Worm (Caenorhabditis elegans) whole organism, L2 larva: Measurements from ENCODE around the gene nas-17.

Source experiments
- C34F6.9 ChIP-seq: fragments of 150-350 bp; optimal IDR thresholded peaks from 2 replicates; lab custom pipeline; 2014; ENCODE audit warnings: missing biosample characterization, missing genetic modification characterization
- F13H6.1 ChIP-seq: sonication (generic microtip); optimal IDR thresholded peaks from 2 replicates; lab custom pipeline; 2016; ENCODE audit warnings: missing genetic modification characterization, missing compliant biosample characterization
- Y55F3AM.14 ChIP-seq: fragments of 200-800 bp; sonication (Bioruptor generic); optimal IDR thresholded peaks from 2 replicates; lab custom pipeline; 2018; ENCODE audit warnings: mild to moderate bottlenecking, missing genetic modification characterization, missing compliant biosample characterization
- ZK546.5 ChIP-seq: sonication (generic microtip); optimal IDR thresholded peaks from 2 replicates; lab custom pipeline; 2017; ENCODE audit warnings: missing biosample characterization, missing genetic modification characterization
- alr-1 ChIP-seq: fragments of 150-350 bp; optimal IDR thresholded peaks from 2 replicates; lab custom pipeline; 2014; ENCODE audit warnings: missing biosample characterization, missing genetic modification characterization
- blmp-1 ChIP-seq: sonication (generic microtip); optimal IDR thresholded peaks from 2 replicates; lab custom pipeline; 2017; ENCODE audit warnings: missing genetic modification characterization, mild to moderate bottlenecking, missing compliant biosample characterization, antibody characterized with exemption, moderate library complexity; ENCODE audit not compliant: insufficient read depth
- ceh-16 ChIP-seq: fragments of 150-350 bp; optimal IDR thresholded peaks from 2 replicates; lab custom pipeline; 2014; ENCODE audit warnings: missing biosample characterization, missing genetic modification characterization
- ceh-82 ChIP-seq: fragments of 150-350 bp; optimal IDR thresholded peaks from 2 replicates; lab custom pipeline; 2014; ENCODE audit warnings: missing biosample characterization, missing genetic modification characterization
- crh-2 ChIP-seq: sonication (generic microtip); optimal IDR thresholded peaks from 2 replicates; lab custom pipeline; 2017; ENCODE audit warnings: missing biosample characterization, missing genetic modification characterization
- dmd-4 ChIP-seq: sonication (generic microtip); optimal IDR thresholded peaks from 2 replicates; lab custom pipeline; 2017; ENCODE audit warnings: missing biosample characterization, missing genetic modification characterization
- egl-27 ChIP-seq: sonication (generic microtip); optimal IDR thresholded peaks from 3 replicates; lab custom pipeline; 2017; ENCODE audit warnings: missing biosample characterization, missing genetic modification reagents, missing genetic modification characterization
- elt-3 ChIP-seq: sonication (generic microtip); optimal IDR thresholded peaks from 2 replicates; lab custom pipeline; 2017; ENCODE audit warnings: missing biosample characterization, missing genetic modification characterization
- fos-1 ChIP-seq: fragments of 150-350 bp; optimal IDR thresholded peaks from 2 replicates; lab custom pipeline; 2014; ENCODE audit warnings: missing biosample characterization, missing genetic modification characterization
- gmeb-1 ChIP-seq: fragments of 150-350 bp; optimal IDR thresholded peaks from 2 replicates; lab custom pipeline; 2014; ENCODE audit warnings: missing biosample characterization, missing genetic modification characterization
- lin-13 ChIP-seq: fragments of 150-350 bp; optimal IDR thresholded peaks from 2 replicates; lab custom pipeline; 2014; ENCODE audit warnings: missing biosample characterization, missing genetic modification reagents, missing genetic modification characterization
- lin-39 ChIP-seq: fragments of 150-350 bp; optimal IDR thresholded peaks from 2 replicates; lab custom pipeline; 2014; ENCODE audit warnings: missing biosample characterization, missing genetic modification reagents, missing genetic modification characterization
- mbf-1 ChIP-seq: sonication (generic microtip); optimal IDR thresholded peaks from 2 replicates; lab custom pipeline; 2017; ENCODE audit warnings: missing biosample characterization, missing genetic modification characterization
- mdl-1 ChIP-seq, 2 experiments: fragments of 150-350 bp in 1 of 2; sonication (generic microtip) in 1 of 2; optimal IDR thresholded peaks; 2 replicates each; lab custom pipeline; 2017; ENCODE audit warnings: missing biosample characterization in 2 of 2, missing genetic modification characterization in 2 of 2
- nhr-10 ChIP-seq: sonication (generic microtip); optimal IDR thresholded peaks from 2 replicates; lab custom pipeline; 2017; ENCODE audit warnings: missing biosample characterization, missing genetic modification characterization
- nhr-11 ChIP-seq: fragments of 150-350 bp; optimal IDR thresholded peaks from 2 replicates; lab custom pipeline; 2014; ENCODE audit warnings: missing biosample characterization, missing genetic modification characterization
- nhr-12 ChIP-seq: fragments of 150-350 bp; optimal IDR thresholded peaks from 2 replicates; lab custom pipeline; 2014; ENCODE audit warnings: missing biosample characterization, missing genetic modification characterization
- nhr-129 ChIP-seq: fragments of 150-350 bp; optimal IDR thresholded peaks from 2 replicates; lab custom pipeline; 2014; ENCODE audit warnings: missing biosample characterization, missing genetic modification characterization
- nhr-21 ChIP-seq: fragments of 150-350 bp; optimal IDR thresholded peaks from 2 replicates; lab custom pipeline; 2014; ENCODE audit warnings: missing biosample characterization, missing genetic modification characterization
- nhr-23 ChIP-seq: fragments of 150-350 bp; optimal IDR thresholded peaks from 2 replicates; lab custom pipeline; 2014; ENCODE audit warnings: missing biosample characterization, missing genetic modification reagents, missing genetic modification characterization
- nhr-237 ChIP-seq: fragments of 150-350 bp; optimal IDR thresholded peaks from 2 replicates; lab custom pipeline; 2014; ENCODE audit warnings: missing biosample characterization, missing genetic modification characterization
- nhr-25 ChIP-seq: fragments of 150-350 bp; sonication (generic microtip); optimal IDR thresholded peaks from 3 replicates; lab custom pipeline; 2014; ENCODE audit warnings: missing biosample characterization, missing genetic modification characterization
- nhr-6 ChIP-seq: fragments of 150-350 bp; optimal IDR thresholded peaks from 2 replicates; lab custom pipeline; 2014; ENCODE audit warnings: missing biosample characterization, missing genetic modification characterization
- nhr-77 ChIP-seq: fragments of 150-350 bp; optimal IDR thresholded peaks from 2 replicates; lab custom pipeline; 2014; ENCODE audit warnings: missing biosample characterization, missing genetic modification characterization
- skn-1 ChIP-seq: sonication (generic microtip); optimal IDR thresholded peaks from 2 replicates; lab custom pipeline; 2017; ENCODE audit warnings: missing biosample characterization, missing genetic modification characterization
- sma-3 ChIP-seq: sonication (generic microtip); optimal IDR thresholded peaks from 2 replicates; lab custom pipeline; 2016; ENCODE audit warnings: missing genetic modification reagents, missing genetic modification characterization, missing compliant biosample characterization
- sma-9 ChIP-seq, 2 experiments: fragments of 150-350 bp in 1 of 2; sonication (generic microtip) in 1 of 2; optimal IDR thresholded peaks; 2 replicates each; lab custom pipeline; 2014 to 2016; ENCODE audit warnings: missing genetic modification characterization in 2 of 2, mild to moderate bottlenecking in 1 of 2, missing biosample characterization in 1 of 2, missing compliant biosample characterization in 1 of 2, missing genetic modification reagents in 1 of 2, moderate library complexity in 1 of 2
- snpc-4 ChIP-seq: fragments of 150-350 bp; optimal IDR thresholded peaks from 2 replicates; lab custom pipeline; 2014; ENCODE audit warnings: missing biosample characterization, missing genetic modification characterization
- unc-39 ChIP-seq: fragments of 150-350 bp; optimal IDR thresholded peaks from 2 replicates; lab custom pipeline; 2014; ENCODE audit warnings: missing biosample characterization, missing genetic modification characterization
- unc-55 ChIP-seq: fragments of 150-350 bp; sonication (generic microtip); optimal IDR thresholded peaks from 3 replicates; lab custom pipeline; 2014; ENCODE audit warnings: missing biosample characterization, missing genetic modification reagents, missing genetic modification characterization
- unc-62 ChIP-seq: fragments of 150-350 bp; optimal IDR thresholded peaks from 2 replicates; lab custom pipeline; 2014; ENCODE audit warnings: missing biosample characterization, missing genetic modification reagents, missing genetic modification characterization
- ztf-1 ChIP-seq: fragments of 200-800 bp; sonication (Bioruptor generic); conservative IDR thresholded peaks from 2 replicates; pipeline ENCODE4 v1.3.6; 2022; ENCODE audit warnings: missing genetic modification characterization, missing compliant biosample characterization
- ztf-4 ChIP-seq: fragments of 150-350 bp; optimal IDR thresholded peaks from 2 replicates; lab custom pipeline; 2014; ENCODE audit warnings: missing biosample characterization, missing genetic modification characterization

The nas-17 gene

DNA sequence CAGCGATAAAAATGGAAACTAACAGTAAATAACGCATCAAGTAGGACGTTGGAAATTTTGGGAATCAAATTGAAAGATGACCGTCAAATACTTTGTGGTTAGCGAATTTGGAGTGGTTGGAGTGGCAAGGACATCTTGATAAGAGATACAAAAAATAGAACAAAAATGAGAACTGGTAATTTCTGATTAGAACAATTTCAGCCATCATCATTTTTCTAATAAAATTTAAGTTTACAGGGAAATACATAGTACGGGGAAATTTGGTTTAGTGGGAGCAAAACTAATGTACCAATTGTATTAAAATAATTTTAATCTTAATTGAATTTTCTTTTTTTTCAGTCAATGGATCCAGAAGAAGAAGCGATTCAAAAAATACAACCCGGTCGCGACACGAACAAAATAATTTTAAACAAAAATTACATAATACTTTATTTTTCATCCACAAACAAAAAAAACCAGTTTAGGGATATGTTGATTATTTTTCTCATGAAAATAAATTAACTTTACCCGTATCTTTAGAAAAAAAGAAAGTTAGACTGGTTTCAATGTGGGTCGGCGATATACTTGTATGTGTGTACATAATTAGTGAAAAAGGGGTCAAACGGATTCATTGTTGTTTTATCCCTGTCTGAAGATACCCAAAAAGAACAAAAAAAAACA, 12.3 kb downstream of the nas-17 start, which contains the start of the genes K03B8.8 and grl-3:
K03B8.8 (minus strand) TSS at position 101 of the 660 bp plus-strand sequence.
grl-3 (plus strand) TSS at position 610 of the 660 bp plus-strand sequence.
- TF ChIP-seq nhr-23 (tag; lab: Kevin White, UChicago) (no peak), ztf-1 (no peak), nhr-77 (tag; lab: Kevin White, UChicago) (no peak), nhr-25 (tag; lab: Kevin White, UChicago) (no peak), mdl-1 (tag; optimal IDR thresholded peaks at IDR 0.05; lab: Kevin White, UChicago) (no peak), ZK546.5 (tag; lab: Kevin White, UChicago) (no peak), unc-39 (no peak), gmeb-1 (tag; lab: Kevin White, UChicago) (no peak), Y55F3AM.14 (GFP tag; lab: Kevin White, UChicago) (no peak), lin-39 (tag; lab: Kevin White, UChicago) (no peak), crh-2 (no peak), nhr-237 (tag; lab: Kevin White, UChicago) (no peak), F13H6.1 (tag; lab: Kevin White, UChicago) (no peak), mbf-1 (no peak), skn-1 (no peak), blmp-1 (tag; lab: Kevin White, UChicago) (no peak)

- peak; percentile 48 for TF ChIP-seq nhr-129 (tag; lab: Kevin White, UChicago)
- TF ChIP-seq egl-27 (tag; lab: Kevin White, UChicago) = peak; percentile 15
- TF ChIP-seq sma-3 (GFP tag; lab: Kevin White, UChicago) = peak; percentile 65
- TF ChIP-seq nhr-25 (tag; lab: Kevin White, UChicago) = no peak
- peak; percentile 61 for TF ChIP-seq fos-1
- TF ChIP-seq snpc-4 (tag; lab: Kevin White, UChicago) = peak; percentile 65
- no peak for TF ChIP-seq unc-62 (GFP tag; lab: Kevin White, UChicago)
- peak; percentile 63 for TF ChIP-seq sma-9 (GFP tag; optimal IDR thresholded peaks at IDR 0.05; lab: Kevin White, UChicago)
- TF ChIP-seq sma-9 (tag; optimal IDR thresholded peaks at IDR 0.05; lab: Kevin White, UChicago) = no peak
- TF ChIP-seq crh-2 = peak; percentile 40
- peak; percentile 13 for TF ChIP-seq nhr-21
These were observed 13.4 kb downstream of the nas-17 start for ce11 chrV:11412125-11412524.

- TF ChIP-seq nhr-6 = no peak
- TF ChIP-seq ZK546.5 (tag; lab: Kevin White, UChicago) = no peak
- no peak for TF ChIP-seq nhr-25 (tag; lab: Kevin White, UChicago)
- TF ChIP-seq nhr-23 (tag; lab: Kevin White, UChicago) = no peak
- TF ChIP-seq Y55F3AM.14 (GFP tag; lab: Kevin White, UChicago) = no peak
- TF ChIP-seq unc-55 (GFP tag; lab: Kevin White, UChicago) = no peak
- no peak for TF ChIP-seq sma-9 (GFP tag; optimal IDR thresholded peaks at IDR 0.05; lab: Kevin White, UChicago)
- TF ChIP-seq sma-9 (tag; optimal IDR thresholded peaks at IDR 0.05; lab: Kevin White, UChicago) = no peak
- TF ChIP-seq gmeb-1 (tag; lab: Kevin White, UChicago) = no peak
- TF ChIP-seq ceh-82 (tag; lab: Kevin White, UChicago) = no peak
- no peak for TF ChIP-seq nhr-10 (tag; lab: Kevin White, UChicago)
- TF ChIP-seq C34F6.9 (tag; lab: Kevin White, UChicago) = no peak
- no peak for TF ChIP-seq dmd-4 (tag; lab: Kevin White, UChicago)
- TF ChIP-seq ceh-16 (tag; lab: Kevin White, UChicago) = no peak
- no peak for TF ChIP-seq alr-1
- no peak for TF ChIP-seq nhr-21
- TF ChIP-seq lin-13 (GFP tag; lab: Kevin White, UChicago) = no peak
- no peak for TF ChIP-seq nhr-12 (tag; lab: Kevin White, UChicago)
- TF ChIP-seq, all 48 proteins: peak for 0
These were observed 16.3 kb downstream of the nas-17 start, which contains the start of gene deg-3 for ce11 chrV:11415059-11415458. deg-3 (minus strand) TSS chrV:11415159.

DNA sequence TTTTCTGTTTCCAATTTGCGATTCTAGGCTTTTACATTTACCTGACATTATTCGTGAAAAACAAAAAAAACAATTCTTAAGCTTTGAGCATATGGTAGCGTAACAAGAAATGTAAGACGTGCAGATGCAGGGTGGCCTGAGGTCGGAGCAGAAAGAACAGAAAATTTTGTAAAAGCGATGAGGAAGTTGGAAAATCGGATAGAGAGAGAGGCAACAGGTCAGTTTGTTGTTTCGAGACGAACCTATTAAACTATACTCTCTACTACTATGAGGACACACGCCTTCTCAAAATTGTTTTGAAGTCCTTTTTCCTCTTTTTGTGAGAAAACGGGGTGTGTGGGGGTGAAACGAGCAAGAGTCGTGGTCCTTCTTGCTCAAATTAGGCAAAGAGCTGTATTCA, 22.9 kb downstream of the nas-17 start, which contains the start of gene des-2:
des-2 (minus strand) TSS at position 101 of the 400 bp plus-strand sequence.
- no peak for TF ChIP-seq dmd-4 (tag; lab: Kevin White, UChicago)
- TF ChIP-seq ztf-4 = no peak
- no peak for TF ChIP-seq skn-1
- no peak for TF ChIP-seq nhr-11 (tag; lab: Kevin White, UChicago)
- no peak for TF ChIP-seq F13H6.1 (tag; lab: Kevin White, UChicago)
- no peak for TF ChIP-seq C34F6.9 (tag; lab: Kevin White, UChicago)
- TF ChIP-seq lin-39 (tag; lab: Kevin White, UChicago) = no peak
- TF ChIP-seq unc-39 = no peak
- TF ChIP-seq nhr-77 (tag; lab: Kevin White, UChicago) = no peak
- TF ChIP-seq elt-3 (tag; lab: Kevin White, UChicago) = no peak
- TF ChIP-seq sma-3 (GFP tag; lab: Kevin White, UChicago) = no peak
- TF ChIP-seq egl-27 (tag; lab: Kevin White, UChicago) = no peak
- TF ChIP-seq sma-9 (GFP tag; optimal IDR thresholded peaks at IDR 0.05; lab: Kevin White, UChicago) = no peak
- TF ChIP-seq sma-9 (tag; optimal IDR thresholded peaks at IDR 0.05; lab: Kevin White, UChicago) = no peak
